Fruit fly (Drosophila melanogaster): ENCODE data around the gene CG18404.
A peak's percentile ranks its signal among the peaks of the same experiment; 100 is the strongest.

CG18404 gene

DNA sequence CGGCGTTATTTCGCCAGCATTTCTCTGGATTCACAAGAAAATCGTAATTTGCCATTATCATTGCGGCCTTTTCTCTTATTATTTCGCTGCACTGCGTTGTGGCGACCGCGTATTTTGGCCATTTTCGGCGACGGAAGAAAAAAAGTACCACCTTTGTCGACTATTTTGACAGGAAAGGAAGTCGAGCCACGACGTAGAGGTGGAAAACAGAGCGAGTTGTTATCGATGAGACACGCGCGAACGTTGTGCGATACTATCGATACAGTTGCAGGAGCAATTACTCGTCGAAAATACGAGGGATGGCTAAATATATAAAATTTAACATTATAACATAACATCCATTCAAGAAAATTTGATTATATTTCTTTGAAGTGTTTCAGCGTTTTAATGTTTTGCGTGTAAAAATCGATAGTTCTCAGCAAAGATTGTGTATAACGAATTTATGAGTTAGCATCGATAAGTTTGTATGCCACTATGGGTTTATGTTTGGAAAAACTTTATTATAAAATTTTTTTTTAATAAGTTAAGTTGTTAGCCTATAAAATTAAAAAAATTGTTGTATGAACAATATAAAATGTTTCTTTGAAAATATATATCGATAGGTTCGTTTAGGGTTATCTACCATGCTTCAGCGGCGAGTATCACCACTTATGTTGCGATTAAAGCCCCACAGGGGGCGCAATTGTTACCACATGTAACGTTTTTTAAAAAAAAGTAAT lies 44.1 kb upstream of the CG18404 start, which contains the start of gene RpS7 (continued):
- TF ChIP-seq ap (GFP tag; IDR thresholded peaks at IDR 0.05) (peak; percentile 76), gcm (GFP tag; optimal IDR thresholded peaks at IDR 0.05) (peak; percentile 74), Hsf (GFP tag; optimal IDR thresholded peaks at IDR 0.05) (peak; percentile 60), tll (GFP tag; optimal IDR thresholded peaks at IDR 0.05) (no peak), Nf-YB (GFP tag; optimal IDR thresholded peaks at IDR 0.05) (peak; percentile 49), Dek (tag; optimal IDR thresholded peaks at IDR 0.05) (peak; percentile 17), Awh (GFP tag; IDR thresholded peaks at IDR 0.05) (peak; percentile 83), Gsc (GFP tag; IDR thresholded peaks at IDR 0.05) (no peak), Trl (optimal IDR thresholded peaks at IDR 0.05) (no peak), Trl (GFP tag; optimal IDR thresholded peaks at IDR 0.05) (peak; percentile 24), Lhr (GFP tag; optimal IDR thresholded peaks at IDR 0.05) (peak; percentile 51), lov (optimal IDR thresholded peaks at IDR 0.05) (no peak), lov (GFP tag; IDR thresholded peaks at IDR 0.05) (peak; percentile 89), Oaz (GFP tag; IDR thresholded peaks at IDR 0.05) (peak; percentile 54), Atf-2 (GFP tag; optimal IDR thresholded peaks at IDR 0.05) (peak; percentile 7), CG12299 (tag; optimal IDR thresholded peaks at IDR 0.05) (peak; percentile 76), CG10274 (GFP tag; optimal IDR thresholded peaks at IDR 0.05) (peak; percentile 58), br (optimal IDR thresholded peaks at IDR 0.05) (no peak), yki (optimal IDR thresholded peaks at IDR 0.05) (no peak), CG15696 (tag; optimal IDR thresholded peaks at IDR 0.05) (no peak), HLH3B (GFP tag; IDR thresholded peaks at IDR 0.05) (peak; percentile 70), Mrtf (GFP tag; IDR thresholded peaks at IDR 0.05) (no peak; the same call in 2 of the 3 replicates), CG3163 (GFP tag; optimal IDR thresholded peaks at IDR 0.05) (peak; percentile 22), CG6254 (GFP tag; optimal IDR thresholded peaks at IDR 0.05) (peak; percentile 42), ham (GFP tag; IDR thresholded peaks at IDR 0.05) (peak; percentile 66; the same call in 1 of the 2 replicates), ftz-f1 (GFP tag; optimal IDR thresholded peaks at IDR 0.05) (no peak), pzg (GFP tag; optimal IDR thresholded peaks at IDR 0.05) (peak; percentile 54), CG16815 (GFP tag; optimal IDR thresholded peaks at IDR 0.05) (no peak), CG10654 (GFP tag; optimal IDR thresholded peaks at IDR 0.05) (peak; percentile 55), CG30431 (GFP tag; optimal IDR thresholded peaks at IDR 0.05) (peak; percentile 30), CG1603 (tag; optimal IDR thresholded peaks at IDR 0.05) (peak; percentile 73), so (GFP tag; IDR thresholded peaks at IDR 0.05) (0 out of 3 replicates have a peak, but pooled peaks have one; percentile 31), dmrt99B (tag; optimal IDR thresholded peaks at IDR 0.05) (peak; percentile 74), bigmax (GFP tag; optimal IDR thresholded peaks at IDR 0.05) (peak; percentile 38), CG17612 (GFP tag; IDR thresholded peaks at IDR 0.05) (no peak), phol (tag; optimal IDR thresholded peaks at IDR 0.05) (peak; percentile 62), pb (GFP tag; optimal IDR thresholded peaks at IDR 0.05) (peak; percentile 60), CG30020 (tag; optimal IDR thresholded peaks at IDR 0.05) (peak; percentile 47), CG14860 (GFP tag; IDR thresholded peaks at IDR 0.05; ENCODE audit: partially characterized antibody) (peak; percentile 98), CG8765 (GFP tag; IDR thresholded peaks at IDR 0.05) (peak; percentile 50; the same call in 1 of the 2 replicates), CG2202 (tag; optimal IDR thresholded peaks at IDR 0.05) (peak; percentile 76), toy (GFP tag; IDR thresholded peaks at IDR 0.05) (0 out of 2 replicates have a peak, but pooled peaks have one; percentile 33), scrt (GFP tag; optimal IDR thresholded peaks at IDR 0.05) (peak; percentile 75), bab2 (GFP tag; optimal IDR thresholded peaks at IDR 0.05) (peak; percentile 23), crp (GFP tag; optimal IDR thresholded peaks at IDR 0.05) (peak in 1 of 2 experiments; percentile 35), gem (tag; optimal IDR thresholded peaks at IDR 0.05) (peak; percentile 45), Dip2 (GFP tag; IDR thresholded peaks at IDR 0.05) (no peak), Dfd (GFP tag; optimal IDR thresholded peaks at IDR 0.05) (no peak), gfzf (GFP tag; optimal IDR thresholded peaks at IDR 0.05) (peak; percentile 53), CG14441 (GFP tag; IDR thresholded peaks at IDR 0.05) (peak; percentile 57)

Measured in whole organism, embryonic.